Worm (Caenorhabditis elegans) whole organism, L1 larva: Measurements from ENCODE around the gene ZK892.3.

Experiments used
- C16A3.4 ChIP-seq: fragments of 150-350 bp; optimal IDR thresholded peaks from 2 replicates; lab custom pipeline; 2014; ENCODE audit warnings: missing biosample characterization, missing genetic modification characterization
- nhr-237 ChIP-seq: fragments of 150-350 bp; optimal IDR thresholded peaks from 2 replicates; lab custom pipeline; 2014; ENCODE audit warnings: missing biosample characterization, missing genetic modification characterization
- nhr-28 ChIP-seq: fragments of 150-350 bp; optimal IDR thresholded peaks from 2 replicates; lab custom pipeline; 2014; ENCODE audit warnings: missing biosample characterization, missing genetic modification characterization
- nhr-90 ChIP-seq: sonication (generic microtip); optimal IDR thresholded peaks from 2 replicates; lab custom pipeline; 2016; ENCODE audit warnings: mild to moderate bottlenecking, missing genetic modification characterization, missing compliant biosample characterization; ENCODE audit not compliant: poor library complexity
- skn-1 ChIP-seq: fragments of 150-350 bp; optimal IDR thresholded peaks from 2 replicates; lab custom pipeline; 2014; ENCODE audit warnings: missing biosample characterization, missing genetic modification characterization
- unc-130 ChIP-seq: fragments of 150-350 bp; optimal IDR thresholded peaks from 2 replicates; lab custom pipeline; 2017; ENCODE audit warnings: missing biosample characterization, missing genetic modification characterization, inconsistent platforms

ce11 chrII:9982437-9982836 is 19.2 kb upstream of the ZK892.3 start:
- TF ChIP-seq nhr-90 (tag; lab: Kevin White, UChicago) (no peak), skn-1 (no peak), C16A3.4 (tag; lab: Kevin White, UChicago) (no peak), nhr-28 (tag; lab: Kevin White, UChicago) (no peak), unc-130 (tag; lab: Kevin White, UChicago) (no peak), nhr-237 (tag; lab: Kevin White, UChicago) (no peak)
